Fruit fly (Drosophila melanogaster) whole organism, embryonic: ENCODE data around the gene frm.
A peak's percentile ranks its signal among the peaks of the same experiment; 100 is the strongest.

Experiments used
- Bgb ChIP-seq: fragments of 200-800 bp; sonication (Bioruptor generic); IDR thresholded peaks from 2 replicates; pipeline ENCODE4 v1.3.6; 2022; ENCODE audit warnings: missing biosample characterization, missing genetic modification characterization; ENCODE audit not compliant: partially characterized antibody
- CG10209 ChIP-seq: fragments of 200-800 bp; sonication (Bioruptor generic); optimal IDR thresholded peaks from 3 replicates; lab custom pipeline; 2017; ENCODE audit warnings: missing biosample characterization, mild to moderate bottlenecking, missing genetic modification characterization, missing genetic modification reagents
- CG10543 ChIP-seq: fragments of 200-800 bp; sonication (Bioruptor generic); optimal IDR thresholded peaks from 3 replicates; lab custom pipeline; 2017; ENCODE audit warnings: missing biosample characterization, mild to moderate bottlenecking, missing genetic modification characterization, moderate library complexity
- CG10654 ChIP-seq: fragments of 200-800 bp; sonication (Bioruptor generic); optimal IDR thresholded peaks from 2 replicates; lab custom pipeline; 2016; ENCODE audit warnings: missing biosample characterization, missing genetic modification characterization
- CG12104 ChIP-seq: fragments of 200-800 bp; sonication (Bioruptor generic); optimal IDR thresholded peaks from 3 replicates; lab custom pipeline; 2016; ENCODE audit warnings: missing biosample characterization, missing genetic modification characterization
- CG12769 ChIP-seq: fragments of 200-800 bp; sonication (Bioruptor generic); optimal IDR thresholded peaks from 2 replicates; lab custom pipeline; 2019; ENCODE audit warnings: missing biosample characterization, mild to moderate bottlenecking, missing genetic modification characterization, moderate library complexity
- CG13123 ChIP-seq: fragments of 200-800 bp; sonication (Bioruptor generic); optimal IDR thresholded peaks from 2 replicates; lab custom pipeline; 2016; ENCODE audit warnings: missing biosample characterization, missing genetic modification characterization
- CG14050 ChIP-seq: fragments of 200-800 bp; sonication (Bioruptor generic); IDR thresholded peaks from 3 replicates; pipeline ENCODE4 v1.3.6; 2022; ENCODE audit warnings: missing biosample characterization, missing genetic modification characterization
- CG15479 ChIP-seq: fragments of 200-800 bp; sonication (Bioruptor generic); optimal IDR thresholded peaks from 3 replicates; lab custom pipeline; 2019; ENCODE audit warnings: missing biosample characterization, mild to moderate bottlenecking, missing genetic modification characterization, moderate library complexity
- CG17829 ChIP-seq: fragments of 200-800 bp; optimal IDR thresholded peaks from 2 replicates; lab custom pipeline; 2019; ENCODE audit warnings: missing biosample characterization, mild to moderate bottlenecking, missing genetic modification characterization, moderate library complexity
- CG30403 ChIP-seq: fragments of 200-800 bp; sonication (Bioruptor generic); optimal IDR thresholded peaks from 3 replicates; lab custom pipeline; 2016; ENCODE audit warnings: missing biosample characterization, missing genetic modification characterization
- CG3163 ChIP-seq: fragments of 200-800 bp; sonication (Bioruptor generic); optimal IDR thresholded peaks from 3 replicates; lab custom pipeline; 2016; ENCODE audit warnings: missing biosample characterization, missing genetic modification characterization
- CG32772 ChIP-seq: fragments of 200-800 bp; sonication (Bioruptor generic); IDR thresholded peaks from 2 replicates; pipeline ENCODE4 v1.3.6; 2022; ENCODE audit warnings: missing biosample characterization, missing genetic modification characterization
- CG34376 ChIP-seq: fragments of 200-800 bp; sonication (Bioruptor generic); optimal IDR thresholded peaks from 2 replicates; lab custom pipeline; 2018; ENCODE audit warnings: missing biosample characterization, mild to moderate bottlenecking, missing genetic modification characterization
- CG7745 ChIP-seq: fragments of 200-800 bp; sonication (Bioruptor generic); optimal IDR thresholded peaks from 2 replicates; lab custom pipeline; 2018; ENCODE audit warnings: missing biosample characterization, mild to moderate bottlenecking, missing genetic modification characterization, moderate library complexity
- CG8281 ChIP-seq: fragments of 200-800 bp; sonication (Bioruptor generic); optimal IDR thresholded peaks from 2 replicates; lab custom pipeline; 2018; ENCODE audit warnings: missing biosample characterization, mild to moderate bottlenecking, missing genetic modification characterization, moderate library complexity
- CG8290 ChIP-seq, 3 experiments: fragments of 200-800 bp; sonication (Bioruptor generic); optimal IDR thresholded peaks; 2 replicates each; lab custom pipeline; 2016 to 2019; ENCODE audit warnings: missing biosample characterization in 3 of 3, missing genetic modification characterization in 3 of 3, mild to moderate bottlenecking in 2 of 3, moderate library complexity in 1 of 3
- CG9727 ChIP-seq: fragments of 200-800 bp; sonication (Bioruptor generic); optimal IDR thresholded peaks from 3 replicates; lab custom pipeline; 2017; ENCODE audit warnings: missing biosample characterization, mild to moderate bottlenecking, missing genetic modification characterization
- CHES-1-like ChIP-seq: fragments of 200-800 bp; sonication (Bioruptor generic); optimal IDR thresholded peaks from 2 replicates; lab custom pipeline; 2016; ENCODE audit warnings: missing biosample characterization, missing genetic modification characterization
- Dek ChIP-seq: fragments of 200-800 bp; sonication (Bioruptor generic); optimal IDR thresholded peaks from 3 replicates; lab custom pipeline; 2019; ENCODE audit warnings: missing biosample characterization, mild to moderate bottlenecking, missing genetic modification characterization, moderate library complexity
- Doc3 ChIP-seq: fragments of 200-800 bp; sonication (Bioruptor generic); IDR thresholded peaks from 3 replicates; pipeline ENCODE4 v1.3.6; 2022; ENCODE audit warnings: missing biosample characterization, missing genetic modification characterization; ENCODE audit not compliant: partially characterized antibody
- Dref ChIP-seq: fragments of 200-800 bp; sonication (Bioruptor generic); IDR thresholded peaks from 2 replicates; pipeline ENCODE4 v1.3.6; 2022; ENCODE audit warnings: missing biosample characterization, missing genetic modification characterization
- Drgx ChIP-seq: fragments of 200-800 bp; sonication (Bioruptor generic); IDR thresholded peaks from 2 replicates; pipeline ENCODE4 v1.3.6; 2022; ENCODE audit warnings: missing biosample characterization, missing genetic modification characterization
- Fer3 ChIP-seq: fragments of 200-800 bp; sonication (Bioruptor generic); optimal IDR thresholded peaks from 2 replicates; lab custom pipeline; 2018; ENCODE audit warnings: missing biosample characterization, mild to moderate bottlenecking, missing genetic modification characterization, moderate library complexity
- GATAe ChIP-seq: fragments of 200-800 bp; sonication (Bioruptor generic); conservative IDR thresholded peaks from 2 replicates; pipeline ENCODE4 v1.3.6; 2022; ENCODE audit warnings: missing biosample characterization, missing genetic modification characterization
- H15 ChIP-seq: fragments of 200-800 bp; sonication (Bioruptor generic); IDR thresholded peaks from 3 replicates; pipeline ENCODE4 v1.3.6; 2022; ENCODE audit warnings: missing biosample characterization, missing genetic modification characterization
- HLHmδ ChIP-seq: fragments of 200-800 bp; sonication (Bioruptor generic); optimal IDR thresholded peaks from 2 replicates; lab custom pipeline; 2018; ENCODE audit warnings: missing biosample characterization, mild to moderate bottlenecking, missing genetic modification characterization, moderate library complexity
- Lhr ChIP-seq: fragments of 200-800 bp; sonication (Bioruptor generic); optimal IDR thresholded peaks from 3 replicates; lab custom pipeline; 2017; ENCODE audit warnings: mild to moderate bottlenecking, missing biosample characterization, missing genetic modification reagents, missing genetic modification characterization
- Mad ChIP-seq: fragments of 200-800 bp; sonication (Bioruptor generic); optimal IDR thresholded peaks from 2 replicates; lab custom pipeline; 2016; ENCODE audit warnings: missing biosample characterization, missing genetic modification characterization
- Meics ChIP-seq: fragments of 200-800 bp; sonication (Bioruptor generic); optimal IDR thresholded peaks from 2 replicates; lab custom pipeline; 2017; ENCODE audit warnings: missing biosample characterization, mild to moderate bottlenecking, missing genetic modification characterization
- NC2β ChIP-seq: fragments of 200-800 bp; sonication (Bioruptor generic); optimal IDR thresholded peaks from 2 replicates; lab custom pipeline; 2016; ENCODE audit warnings: missing biosample characterization, missing genetic modification characterization
- cg ChIP-seq: fragments of 200-800 bp; sonication (Bioruptor generic); optimal IDR thresholded peaks from 3 replicates; lab custom pipeline; 2019; ENCODE audit warnings: missing biosample characterization, mild to moderate bottlenecking, missing genetic modification characterization, moderate library complexity
- disco-r ChIP-seq: fragments of 200-800 bp; sonication (Bioruptor generic); optimal IDR thresholded peaks from 2 replicates; lab custom pipeline; 2016; ENCODE audit warnings: missing biosample characterization, missing genetic modification characterization
- eve ChIP-seq, 2 experiments: fragments of >200 bp; optimal IDR thresholded peaks; 2 replicates each; lab custom pipeline; 2017; ENCODE audit warnings: missing biosample characterization in 2 of 2, missing genetic modification characterization in 2 of 2
- exex ChIP-seq: fragments of 200-800 bp; sonication (Bioruptor generic); optimal IDR thresholded peaks from 4 replicates; lab custom pipeline; 2018; ENCODE audit warnings: missing biosample characterization, mild to moderate bottlenecking, missing genetic modification characterization, moderate library complexity
- fd64A ChIP-seq: fragments of 200-800 bp; sonication (Bioruptor generic); optimal IDR thresholded peaks from 3 replicates; lab custom pipeline; 2018; ENCODE audit warnings: missing biosample characterization, mild to moderate bottlenecking, missing genetic modification characterization
- h ChIP-seq: fragments of >200 bp; optimal IDR thresholded peaks from 2 replicates; lab custom pipeline; 2017
- hkb ChIP-seq, 2 experiments: fragments of 200-800 bp in 1 of 2; fragments of >200 bp in 1 of 2; sonication (Bioruptor generic) in 1 of 2; IDR thresholded peaks in 1 of 2; optimal IDR thresholded peaks in 1 of 2; 2 replicates each; pipeline versions ENCODE4 v1.3.6 to Lab custom; 2017 to 2022; ENCODE audit warnings: missing biosample characterization in 1 of 2, missing genetic modification characterization in 1 of 2
- kay ChIP-seq: fragments of 200-800 bp; sonication (Bioruptor generic); optimal IDR thresholded peaks from 2 replicates; lab custom pipeline; 2016; ENCODE audit warnings: missing biosample characterization, missing genetic modification characterization
- mirr ChIP-seq: fragments of 200-800 bp; sonication (Bioruptor generic); optimal IDR thresholded peaks from 3 replicates; lab custom pipeline; 2018; ENCODE audit warnings: missing biosample characterization, mild to moderate bottlenecking, missing genetic modification characterization
- pan ChIP-seq, 4 experiments: fragments of >200 bp in 3 of 4; fragments of 200-800 bp in 1 of 4; sonication (Bioruptor generic) in 1 of 4; optimal IDR thresholded peaks in 3 of 4; IDR thresholded peaks in 1 of 4; 2 replicates each; pipeline versions ENCODE4 v1.3.6 to Lab custom; 2017 to 2022; ENCODE audit warnings: missing biosample characterization in 2 of 4, missing genetic modification characterization in 2 of 4, mixed read lengths in 1 of 4
- pfk ChIP-seq: fragments of 200-800 bp; sonication (Bioruptor generic); optimal IDR thresholded peaks from 2 replicates; lab custom pipeline; 2018; ENCODE audit warnings: missing biosample characterization, mild to moderate bottlenecking, missing genetic modification characterization, moderate library complexity
- rib ChIP-seq: fragments of 200-800 bp; sonication (Bioruptor generic); IDR thresholded peaks from 2 replicates; pipeline ENCODE4 v1.3.6; 2022; ENCODE audit warnings: missing biosample characterization, missing genetic modification characterization
- sna ChIP-seq: fragments of 200-800 bp; sonication (Bioruptor generic); IDR thresholded peaks from 2 replicates; pipeline ENCODE4 v1.3.6; 2022; ENCODE audit warnings: missing biosample characterization, missing genetic modification characterization; ENCODE audit not compliant: partially characterized antibody
- tna ChIP-seq: fragments of 200-800 bp; sonication (Bioruptor generic); IDR thresholded peaks from 2 replicates; pipeline ENCODE4 v1.3.6; 2022; ENCODE audit warnings: missing biosample characterization, missing genetic modification characterization; ENCODE audit not compliant: partially characterized antibody
- trem ChIP-seq: fragments of 200-800 bp; optimal IDR thresholded peaks from 3 replicates; lab custom pipeline; 2019; ENCODE audit warnings: missing biosample characterization, mild to moderate bottlenecking, missing genetic modification characterization, moderate library complexity
- twi ChIP-seq: fragments of 200-800 bp; optimal IDR thresholded peaks from 2 replicates; lab custom pipeline; 2019; ENCODE audit warnings: missing biosample characterization, mild to moderate bottlenecking, missing genetic modification characterization, moderate library complexity
- wor ChIP-seq: fragments of 200-800 bp; sonication (Bioruptor generic); IDR thresholded peaks from 2 replicates; pipeline ENCODE4 v1.3.6; 2022; ENCODE audit warnings: missing biosample characterization, missing genetic modification characterization

The frm gene

dm6 chr3L:5511959-5512358, 39.0 kb downstream of the frm start (continued):
- TF ChIP-seq NC2β (GFP tag; lab: Kevin White, UChicago), result peak; percentile 90
- TF ChIP-seq HLHmδ, result no peak
- TF ChIP-seq Drgx (GFP tag; lab: Robert Waterston, UW), result no peak
- peak; percentile 68 for TF ChIP-seq twi (tag; lab: Kevin White, UChicago)
- peak; percentile 79 for TF ChIP-seq CG3163 (GFP tag; lab: Kevin White, UChicago)
- TF ChIP-seq CG12769 (tag; lab: Kevin White, UChicago), result peak; percentile 69
- no peak; the same call in 1 of the 2 replicates for TF ChIP-seq rib (GFP tag; lab: Robert Waterston, UW)
- TF ChIP-seq CG17829 (tag; lab: Kevin White, UChicago), result no peak
- TF ChIP-seq pfk (GFP tag; lab: Kevin White, UChicago), result peak; percentile 90
- no peak for TF ChIP-seq Doc3 (GFP tag; lab: Robert Waterston, UW)
- TF ChIP-seq CG12104 (GFP tag; lab: Kevin White, UChicago), result peak; percentile 89
- TF ChIP-seq CG32772 (GFP tag; lab: Robert Waterston, UW), result peak; percentile 48; the same call in 1 of the 2 replicates
- peak; percentile 94 for TF ChIP-seq CG34376
- TF ChIP-seq CG10654 (GFP tag; lab: Kevin White, UChicago), result peak; percentile 87
- peak; percentile 28; the same call in 1 of the 2 replicates for TF ChIP-seq tna
- no peak; the same call in 1 of the 2 replicates for TF ChIP-seq Dref (GFP tag; lab: Robert Waterston, UW)
- TF ChIP-seq Fer3 (tag; lab: Kevin White, UChicago), result peak; percentile 92
- no peak for TF ChIP-seq h
- TF ChIP-seq disco-r (GFP tag; lab: Kevin White, UChicago), result peak; percentile 91
- peak; percentile 79 for TF ChIP-seq CG30403 (GFP tag; lab: Kevin White, UChicago)
- TF ChIP-seq hkb (optimal IDR thresholded peaks at IDR 0.05; lab: Kevin White, UChicago), result peak; percentile 57
- TF ChIP-seq hkb (GFP tag; IDR thresholded peaks at IDR 0.05; lab: Robert Waterston, UW), result peak; percentile 89
- TF ChIP-seq Bgb (GFP tag; lab: Robert Waterston, UW), result peak; percentile 64
- TF ChIP-seq mirr (GFP tag; lab: Kevin White, UChicago), result peak; percentile 91
- peak; percentile 91 for TF ChIP-seq CG10543 (GFP tag; lab: Kevin White, UChicago)
- no peak for TF ChIP-seq CG7745 (tag; lab: Kevin White, UChicago)
- TF ChIP-seq CHES-1-like, result peak; percentile 89
- peak; percentile 83 for TF ChIP-seq Mad (GFP tag; lab: Kevin White, UChicago)
- no peak for TF ChIP-seq cg
- TF ChIP-seq Dek, result peak; percentile 81
- TF ChIP-seq exex (tag; lab: Kevin White, UChicago), result peak; percentile 61
- TF ChIP-seq CG13123 (GFP tag; lab: Kevin White, UChicago), result peak; percentile 75
- TF ChIP-seq CG9727 (GFP tag; lab: Kevin White, UChicago), result peak; percentile 76
- TF ChIP-seq sna (GFP tag; lab: Robert Waterston, UW), result no peak; the same call in 1 of the 2 replicates
- peak; percentile 94 for TF ChIP-seq Meics (GFP tag; lab: Kevin White, UChicago)
- TF ChIP-seq fd64A (GFP tag; lab: Kevin White, UChicago), result peak; percentile 73
- TF ChIP-seq CG14050 (GFP tag; lab: Robert Waterston, UW), result peak; percentile 75; the same call in 2 of the 3 replicates
- TF ChIP-seq GATAe (GFP tag; lab: Robert Waterston, UW), result peak; percentile 32; the same call in 1 of the 2 replicates
- peak; percentile 89 for TF ChIP-seq CG10209 (GFP tag; lab: Kevin White, UChicago)
- peak; percentile 49 for TF ChIP-seq CG8281 (tag; lab: Kevin White, UChicago)
- peak; percentile 51 for TF ChIP-seq trem (tag; lab: Kevin White, UChicago)
- TF ChIP-seq pan (optimal IDR thresholded peaks at IDR 0.05; lab: Kevin White, UChicago), result no peak
- peak in 1 of 2 experiments; percentile 89 for TF ChIP-seq pan (GFP tag; optimal IDR thresholded peaks at IDR 0.05 in 1 of 2, IDR thresholded peaks at IDR 0.05 in 1 of 2)
- TF ChIP-seq eve (GFP tag; optimal IDR thresholded peaks at IDR 0.05; lab: Kevin White, UChicago), result peak in 1 of 2 experiments; percentile 36
- no peak for TF ChIP-seq wor (GFP tag; lab: Robert Waterston, UW)
- no peak for TF ChIP-seq kay
- TF ChIP-seq CG15479 (GFP tag; lab: Kevin White, UChicago), result no peak
- peak; percentile 89 for TF ChIP-seq H15 (GFP tag; lab: Robert Waterston, UW)
- no peak for TF ChIP-seq CG8290 (GFP tag; optimal IDR thresholded peaks at IDR 0.05; lab: Kevin White, UChicago)
- TF ChIP-seq CG8290 (tag; optimal IDR thresholded peaks at IDR 0.05; lab: Kevin White, UChicago), result peak in 1 of 2 experiments; percentile 84
- peak; percentile 88 for TF ChIP-seq Lhr
